Worm (Caenorhabditis elegans) whole organism, young adult: ENCODE data around the gene igdb-3.
A peak's percentile ranks its signal among the peaks of the same experiment; 100 is the strongest.

Experiments used
- B0035.1 ChIP-seq: sonication (generic microtip); optimal IDR thresholded peaks from 2 replicates; lab custom pipeline; 2016; ENCODE audit warnings: missing genetic modification characterization, mild to moderate bottlenecking, missing compliant biosample characterization, missing genotype, missing genetic modification reagents
- B0261.1 ChIP-seq: sonication (generic microtip); optimal IDR thresholded peaks from 2 replicates; lab custom pipeline; 2016; ENCODE audit warnings: mild to moderate bottlenecking, missing genetic modification characterization, moderate library complexity, missing compliant biosample characterization
- F10E7.11 ChIP-seq: sonication (generic microtip); optimal IDR thresholded peaks from 2 replicates; lab custom pipeline; 2017; ENCODE audit warnings: mild to moderate bottlenecking, missing genetic modification characterization, moderate library complexity, missing compliant biosample characterization
- F22D6.2 ChIP-seq: sonication (generic microtip); optimal IDR thresholded peaks from 2 replicates; lab custom pipeline; 2016; ENCODE audit warnings: mild to moderate bottlenecking, missing genetic modification characterization, missing compliant biosample characterization
- F23B12.7 ChIP-seq: sonication (generic microtip); optimal IDR thresholded peaks from 2 replicates; lab custom pipeline; 2017; ENCODE audit warnings: missing genetic modification characterization, mild to moderate bottlenecking, missing compliant biosample characterization, antibody characterized with exemption, moderate library complexity; ENCODE audit not compliant: insufficient read depth
- F33H1.4 ChIP-seq: fragments of 200-800 bp; sonication (Bioruptor generic); IDR thresholded peaks from 2 replicates; pipeline ENCODE4 v1.3.6; 2022; ENCODE audit warnings: missing genetic modification reagents, missing genetic modification characterization, missing compliant biosample characterization
- F39B2.1 ChIP-seq: fragments of 200-800 bp; sonication (Bioruptor generic); IDR thresholded peaks from 2 replicates; pipeline ENCODE4 v1.3.6; 2022; ENCODE audit warnings: missing genetic modification reagents, missing genetic modification characterization, missing compliant biosample characterization
- F49E8.2 ChIP-seq: sonication (generic microtip); optimal IDR thresholded peaks from 3 replicates; lab custom pipeline; 2017; ENCODE audit warnings: missing genetic modification characterization, mild to moderate bottlenecking, missing compliant biosample characterization, antibody characterized with exemption, moderate library complexity; ENCODE audit not compliant: insufficient read depth
- F52B5.7 ChIP-seq: sonication (generic microtip); optimal IDR thresholded peaks from 2 replicates; lab custom pipeline; 2016; ENCODE audit warnings: mild to moderate bottlenecking, missing genetic modification characterization, missing compliant biosample characterization
- K12H6.12 ChIP-seq: fragments of 200-800 bp; sonication (Bioruptor generic); optimal IDR thresholded peaks from 2 replicates; lab custom pipeline; 2018; ENCODE audit warnings: mild to moderate bottlenecking, missing genetic modification characterization, missing compliant biosample characterization
- Y53F4B.3 ChIP-seq: fragments of 200-800 bp; sonication (Bioruptor generic); IDR thresholded peaks from 2 replicates; pipeline ENCODE4 v1.3.6; 2022; ENCODE audit warnings: missing genetic modification reagents, missing genetic modification characterization, missing compliant biosample characterization
- Y56A3A.18 ChIP-seq: fragments of 200-800 bp; sonication (Bioruptor generic); IDR thresholded peaks from 2 replicates; pipeline ENCODE4 v1.3.6; 2022; ENCODE audit warnings: missing genetic modification reagents, missing genetic modification characterization, missing compliant biosample characterization
- Y95B8A.8 ChIP-seq: fragments of 200-800 bp; sonication (Bioruptor generic); IDR thresholded peaks from 2 replicates; pipeline ENCODE4 v1.3.6; 2022; ENCODE audit warnings: missing genetic modification reagents, missing genetic modification characterization, missing compliant biosample characterization
- ZK185.1 ChIP-seq: sonication (generic microtip); optimal IDR thresholded peaks from 2 replicates; lab custom pipeline; 2016; ENCODE audit warnings: mild to moderate bottlenecking, missing genetic modification characterization, missing compliant biosample characterization; ENCODE audit not compliant: poor library complexity, severe bottlenecking
- akir-1 ChIP-seq: fragments of 200-800 bp; sonication (Bioruptor generic); optimal IDR thresholded peaks from 2 replicates; lab custom pipeline; 2018; ENCODE audit warnings: mild to moderate bottlenecking, missing genetic modification characterization, moderate library complexity, missing compliant biosample characterization
- bed-1 ChIP-seq: fragments of 200-800 bp; sonication (Bioruptor generic); IDR thresholded peaks from 2 replicates; pipeline ENCODE4 v1.3.6; 2022; ENCODE audit warnings: missing genetic modification reagents, missing genetic modification characterization, missing compliant biosample characterization
- bed-2 ChIP-seq: fragments of 200-800 bp; sonication (Bioruptor generic); IDR thresholded peaks from 2 replicates; pipeline ENCODE4 v1.3.6; 2022; ENCODE audit warnings: missing genetic modification reagents, missing genetic modification characterization, missing compliant biosample characterization
- ccch-3 ChIP-seq: fragments of 200-800 bp; sonication (Bioruptor generic); optimal IDR thresholded peaks from 2 replicates; lab custom pipeline; 2018; ENCODE audit warnings: mild to moderate bottlenecking, missing genetic modification characterization, missing compliant biosample characterization
- ceh-58 ChIP-seq: fragments of 200-800 bp; sonication (Bioruptor generic); IDR thresholded peaks from 2 replicates; pipeline ENCODE4 v1.3.6; 2022; ENCODE audit warnings: missing genetic modification characterization, missing compliant biosample characterization
- dox-1 ChIP-seq: fragments of 200-800 bp; sonication (Bioruptor generic); IDR thresholded peaks from 2 replicates; pipeline ENCODE4 v1.3.6; 2022; ENCODE audit warnings: missing genetic modification reagents, missing genetic modification characterization, missing compliant biosample characterization
- dpff-1 ChIP-seq: sonication (generic microtip); optimal IDR thresholded peaks from 2 replicates; lab custom pipeline; 2017; ENCODE audit warnings: mild to moderate bottlenecking, missing genetic modification characterization, missing compliant biosample characterization
- efl-1 ChIP-seq: fragments of 150-350 bp; optimal IDR thresholded peaks from 2 replicates; lab custom pipeline; 2014; ENCODE audit warnings: missing biosample characterization, missing genetic modification reagents, missing genetic modification characterization
- egl-44 ChIP-seq: fragments of 200-800 bp; sonication (Bioruptor generic); IDR thresholded peaks from 2 replicates; pipeline ENCODE4 v1.3.6; 2022; ENCODE audit warnings: missing genetic modification reagents, missing genetic modification characterization, missing compliant biosample characterization
- egrh-3 ChIP-seq: fragments of 200-800 bp; sonication (Bioruptor generic); IDR thresholded peaks from 2 replicates; pipeline ENCODE4 v1.3.6; 2022; ENCODE audit warnings: missing genetic modification reagents, missing genetic modification characterization, missing compliant biosample characterization
- ekl-4 ChIP-seq: fragments of 200-800 bp; sonication (Bioruptor generic); IDR thresholded peaks from 2 replicates; pipeline ENCODE4 v1.3.6; 2022; ENCODE audit warnings: missing genetic modification reagents, missing genetic modification characterization, missing compliant biosample characterization
- gei-17 ChIP-seq: fragments of 200-800 bp; sonication (Bioruptor generic); optimal IDR thresholded peaks from 2 replicates; lab custom pipeline; 2018; ENCODE audit warnings: mild to moderate bottlenecking, missing genetic modification characterization, missing compliant biosample characterization
- hlh-12 ChIP-seq: sonication (generic microtip); optimal IDR thresholded peaks from 2 replicates; lab custom pipeline; 2016; ENCODE audit warnings: missing genetic modification characterization, missing compliant biosample characterization
- hmg-1.2 ChIP-seq: fragments of 200-800 bp; sonication (Bioruptor generic); IDR thresholded peaks from 2 replicates; pipeline ENCODE4 v1.3.6; 2022; ENCODE audit warnings: missing genetic modification reagents, missing genetic modification characterization, missing compliant biosample characterization
- hsf-1 ChIP-seq: fragments of 200-800 bp; sonication (Bioruptor generic); IDR thresholded peaks from 2 replicates; pipeline ENCODE4 v1.3.6; 2022; ENCODE audit warnings: missing genetic modification reagents, missing genetic modification characterization, missing compliant biosample characterization
- lag-1 ChIP-seq: fragments of 200-800 bp; sonication (Bioruptor generic); IDR thresholded peaks from 2 replicates; pipeline ENCODE4 v1.3.6; 2022; ENCODE audit warnings: missing genetic modification reagents, missing genetic modification characterization, missing compliant biosample characterization
- let-607 ChIP-seq, 2 experiments: fragments of 200-800 bp in 1 of 2; sonication (Bioruptor generic) in 1 of 2; sonication (generic microtip) in 1 of 2; optimal IDR thresholded peaks; 2 replicates each; lab custom pipeline; 2016 to 2018; ENCODE audit warnings: mild to moderate bottlenecking in 2 of 2, missing compliant biosample characterization in 2 of 2, missing genetic modification characterization in 2 of 2, moderate library complexity in 2 of 2, missing genotype in 1 of 2
- lir-1 ChIP-seq: fragments of 200-800 bp; sonication (Bioruptor generic); conservative IDR thresholded peaks from 2 replicates; pipeline ENCODE4 v1.3.6; 2022; ENCODE audit warnings: missing genetic modification reagents, missing genetic modification characterization, missing compliant biosample characterization
- lsl-1 ChIP-seq: fragments of 200-800 bp; sonication (Bioruptor generic); optimal IDR thresholded peaks from 2 replicates; lab custom pipeline; 2018; ENCODE audit warnings: mild to moderate bottlenecking, missing genetic modification characterization, moderate library complexity, missing compliant biosample characterization
- madf-10 ChIP-seq: sonication (generic microtip); optimal IDR thresholded peaks from 2 replicates; lab custom pipeline; 2016; ENCODE audit warnings: mild to moderate bottlenecking, missing genetic modification characterization, missing compliant biosample characterization
- madf-3 ChIP-seq: fragments of 200-800 bp; sonication (Bioruptor generic); IDR thresholded peaks from 2 replicates; pipeline ENCODE4 v1.3.6; 2022; ENCODE audit warnings: missing genetic modification reagents, missing genetic modification characterization, missing compliant biosample characterization
- mes-4 ChIP-seq: sonication (generic microtip); optimal IDR thresholded peaks from 2 replicates; lab custom pipeline; 2016; ENCODE audit warnings: missing genotype, missing genetic modification characterization, missing compliant biosample characterization
- mxl-1 ChIP-seq: sonication (generic microtip); optimal IDR thresholded peaks from 2 replicates; lab custom pipeline; 2016; ENCODE audit warnings: missing genetic modification characterization, missing compliant biosample characterization
- nfya-2 ChIP-seq: fragments of 200-800 bp; sonication (Bioruptor generic); IDR thresholded peaks from 2 replicates; pipeline ENCODE4 v1.3.6; 2022; ENCODE audit warnings: missing genetic modification reagents, missing genetic modification characterization, missing compliant biosample characterization
- nfyb-1 ChIP-seq: fragments of 200-800 bp; sonication (Bioruptor generic); IDR thresholded peaks from 2 replicates; pipeline ENCODE4 v1.3.6; 2022; ENCODE audit warnings: missing genetic modification reagents, missing genetic modification characterization, missing compliant biosample characterization
- nhr-80 ChIP-seq: sonication (generic microtip); optimal IDR thresholded peaks from 2 replicates; lab custom pipeline; 2016; ENCODE audit warnings: missing genetic modification characterization, missing compliant biosample characterization
- pbrm-1 ChIP-seq: fragments of 200-800 bp; sonication (Bioruptor generic); IDR thresholded peaks from 2 replicates; pipeline ENCODE4 v1.3.6; 2022; ENCODE audit warnings: missing genetic modification reagents, missing genetic modification characterization, missing compliant biosample characterization
- pha-4 ChIP-seq: fragments of 150-350 bp; sonication (generic microtip); optimal IDR thresholded peaks from 2 replicates; lab custom pipeline; 2014; ENCODE audit warnings: missing biosample characterization, missing genetic modification reagents, missing genetic modification characterization
- rpc-1 ChIP-seq, 2 experiments: fragments of 150-350 bp in 1 of 2; sonication (generic microtip) in 1 of 2; optimal IDR thresholded peaks; 2 replicates each; lab custom pipeline; 2014 to 2018; ENCODE audit warnings: missing biosample characterization in 1 of 2, missing genetic modification characterization in 1 of 2, missing genetic modification reagents in 1 of 2, missing genotype in 1 of 2
- snpc-4 ChIP-seq, 5 experiments: fragments of 150-350 bp in 1 of 5; sonication (generic microtip) in 4 of 5; optimal IDR thresholded peaks; 2 replicates each; lab custom pipeline; 2014 to 2018; ENCODE audit warnings: missing genetic modification characterization in 5 of 5, missing biosample characterization in 3 of 5, antibody characterized with exemption in 2 of 5, mild to moderate bottlenecking in 2 of 5, missing compliant biosample characterization in 2 of 5, missing genotype in 2 of 5, moderate library complexity in 2 of 5, missing genetic modification reagents in 1 of 5
- somi-1 ChIP-seq: fragments of 200-800 bp; sonication (Bioruptor generic); optimal IDR thresholded peaks from 2 replicates; lab custom pipeline; 2018; ENCODE audit warnings: mild to moderate bottlenecking, missing genetic modification characterization, missing compliant biosample characterization
- tbp1 ChIP-seq: fragments of 200-800 bp; sonication (Bioruptor generic); optimal IDR thresholded peaks from 2 replicates; lab custom pipeline; 2018; ENCODE audit warnings: mild to moderate bottlenecking, missing genetic modification characterization, missing compliant biosample characterization
- tlf-1 ChIP-seq: fragments of 200-800 bp; sonication (Bioruptor generic); optimal IDR thresholded peaks from 2 replicates; lab custom pipeline; 2018; ENCODE audit warnings: mild to moderate bottlenecking, missing genetic modification characterization, missing compliant biosample characterization
- unc-62 ChIP-seq: fragments of 150-350 bp; optimal IDR thresholded peaks from 2 replicates; lab custom pipeline; 2014; ENCODE audit warnings: missing biosample characterization, missing genetic modification reagents, missing genetic modification characterization

igdb-3 gene

ce11 chrX:6378363-6378762 lies 6.9 kb upstream of the igdb-3 start (continued):
- TF ChIP-seq dpff-1 (tag; lab: Kevin White, UChicago) (no peak), egl-44 (GFP tag; lab: Robert Waterston, UW) (no peak), dox-1 (peak; percentile 56), lag-1 (GFP tag; lab: Robert Waterston, UW) (no peak), F52B5.7 (tag; lab: Kevin White, UChicago) (no peak), F22D6.2 (tag; lab: Kevin White, UChicago) (no peak), F10E7.11 (no peak), snpc-4 (GFP tag; optimal IDR thresholded peaks at IDR 0.05; lab: Kevin White, UChicago) (no peak), snpc-4 (tag; optimal IDR thresholded peaks at IDR 0.05; lab: Kevin White, UChicago) (peak in 1 of 4 experiments; percentile 42), ZK185.1 (tag; lab: Kevin White, UChicago) (peak; percentile 25), akir-1 (GFP tag; lab: Kevin White, UChicago) (no peak), mxl-1 (tag; lab: Kevin White, UChicago) (no peak), hlh-12 (tag; lab: Kevin White, UChicago) (no peak), madf-3 (GFP tag; lab: Robert Waterston, UW) (0 out of 2 replicates have a peak, but pooled peaks have one; percentile 52), K12H6.12 (peak; percentile 78), pbrm-1 (no peak), egrh-3 (GFP tag; lab: Robert Waterston, UW) (peak; percentile 23; the same call in 1 of the 2 replicates), lir-1 (no peak), nhr-80 (peak; percentile 59), F39B2.1 (GFP tag; lab: Robert Waterston, UW) (no peak), nfyb-1 (GFP tag; lab: Robert Waterston, UW) (peak; percentile 47; the same call in 1 of the 2 replicates), ekl-4 (GFP tag; lab: Robert Waterston, UW) (no peak), bed-2 (GFP tag; lab: Robert Waterston, UW) (no peak), efl-1 (GFP tag; lab: Kevin White, UChicago) (peak; percentile 16), F49E8.2 (no peak), tbp1 (peak; percentile 38), unc-62 (GFP tag; lab: Kevin White, UChicago) (no peak), ccch-3 (GFP tag; lab: Kevin White, UChicago) (no peak), lsl-1 (GFP tag; lab: Kevin White, UChicago) (no peak), let-607 (tag; optimal IDR thresholded peaks at IDR 0.05; lab: Kevin White, UChicago) (no peak), Y95B8A.8 (GFP tag; lab: Robert Waterston, UW) (no peak), F23B12.7 (no peak), hmg-1.2 (GFP tag; lab: Robert Waterston, UW) (peak; percentile 38; the same call in 1 of the 2 replicates), rpc-1 (optimal IDR thresholded peaks at IDR 0.05; lab: Kevin White, UChicago) (no peak), rpc-1 (tag; optimal IDR thresholded peaks at IDR 0.05; lab: Kevin White, UChicago) (no peak), Y53F4B.3 (GFP tag; lab: Robert Waterston, UW) (no peak), F33H1.4 (GFP tag; lab: Robert Waterston, UW) (no peak), nfya-2 (no peak), tlf-1 (GFP tag; lab: Kevin White, UChicago) (no peak), pha-4 (no peak), somi-1 (GFP tag; lab: Kevin White, UChicago) (no peak), gei-17 (GFP tag; lab: Kevin White, UChicago) (no peak), bed-1 (no peak), B0261.1 (peak; percentile 10), B0035.1 (tag; lab: Kevin White, UChicago) (no peak), hsf-1 (GFP tag; lab: Robert Waterston, UW) (no peak), madf-10 (tag; lab: Kevin White, UChicago) (peak; percentile 34), mes-4 (tag; lab: Kevin White, UChicago) (no peak), ceh-58 (no peak), Y56A3A.18 (GFP tag; lab: Robert Waterston, UW) (no peak)
